Fruit fly (Drosophila melanogaster): ENCODE results near the gene CG15357.

CG15357 gene

DNA sequence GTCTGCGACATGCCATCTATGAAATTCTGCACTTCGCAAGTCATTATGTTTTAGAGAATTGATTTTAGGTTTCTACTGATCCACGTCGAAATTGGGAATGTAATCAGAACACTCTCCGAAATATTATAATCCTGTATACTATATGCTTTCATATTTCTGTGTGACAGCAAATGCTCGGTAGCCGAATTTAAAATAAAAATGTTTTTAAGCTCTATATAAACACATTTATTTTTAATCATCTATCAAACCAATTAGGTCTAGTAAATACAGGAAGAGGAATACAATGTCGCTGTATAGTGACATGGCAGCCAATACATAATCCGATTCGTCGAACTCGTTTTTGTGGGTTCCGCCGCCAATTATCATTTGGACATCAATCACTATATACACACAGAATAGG, at the start of gene CG15357:
Gene CG15357 (minus strand): TSS at position 101 of the 400 bp plus-strand sequence.
- TF ChIP-seq CG17801 (GFP tag; optimal IDR thresholded peaks at IDR 0.05; ENCODE audit: partially characterized antibody), result no peak

DNA sequence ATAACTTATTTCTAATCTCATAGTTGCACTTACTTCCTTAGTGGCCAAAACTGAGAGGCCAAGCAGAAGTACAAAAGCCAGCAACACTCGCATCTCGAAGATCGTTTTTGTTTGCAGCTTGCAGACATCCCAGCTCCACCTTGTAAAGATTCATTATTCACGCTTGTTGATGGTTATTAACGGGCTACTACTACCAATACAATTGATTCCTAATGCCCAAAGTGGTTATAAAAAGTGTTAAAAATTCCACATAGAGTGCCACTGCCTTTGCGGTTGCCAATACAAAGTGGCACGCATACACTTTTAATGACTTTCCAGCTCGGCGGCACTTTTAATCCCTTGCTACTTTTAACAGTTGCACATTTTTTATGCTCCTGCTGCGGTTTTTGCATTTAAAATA, 46.6 kb upstream of the CG15357 start, which contains the start of gene Obp22a:
Gene Obp22a (minus strand): TSS at position 101 of the 400 bp plus-strand sequence.
- no peak for TF ChIP-seq CG17801 (GFP tag; optimal IDR thresholded peaks at IDR 0.05; ENCODE audit: partially characterized antibody)

DNA sequence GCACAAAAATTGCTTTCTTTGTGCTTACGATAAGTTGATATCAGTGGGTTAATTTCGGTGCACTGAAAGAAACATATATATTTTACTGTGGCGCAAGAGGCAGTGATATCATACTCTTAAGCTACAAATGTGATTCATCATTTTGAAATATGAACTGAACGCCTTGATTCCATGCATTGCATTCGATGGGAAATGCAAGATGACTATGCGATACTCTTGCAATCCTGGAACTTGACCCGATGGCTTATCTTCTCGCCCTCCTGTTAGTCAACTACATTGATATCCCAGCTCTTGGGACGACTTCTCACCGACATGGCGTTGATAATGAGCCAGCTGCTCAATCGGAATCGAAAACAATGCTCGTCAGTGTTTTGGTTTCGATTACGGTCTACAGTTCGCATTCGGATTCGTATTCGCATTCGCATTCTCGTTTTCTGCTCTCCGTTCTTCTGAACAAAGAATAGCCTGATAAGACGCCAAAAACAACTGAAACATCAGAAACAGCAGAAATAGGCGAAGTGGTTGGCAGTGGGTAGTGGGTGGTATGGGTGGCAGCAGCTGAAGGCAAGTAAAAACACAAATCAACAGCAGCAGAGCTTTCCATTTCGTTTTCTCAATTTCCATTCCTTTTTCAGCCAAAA, 43.9 kb upstream of the CG15357 start:
- peak; percentile 19 for TF ChIP-seq CG17801 (GFP tag; optimal IDR thresholded peaks at IDR 0.05; ENCODE audit: partially characterized antibody)

DNA sequence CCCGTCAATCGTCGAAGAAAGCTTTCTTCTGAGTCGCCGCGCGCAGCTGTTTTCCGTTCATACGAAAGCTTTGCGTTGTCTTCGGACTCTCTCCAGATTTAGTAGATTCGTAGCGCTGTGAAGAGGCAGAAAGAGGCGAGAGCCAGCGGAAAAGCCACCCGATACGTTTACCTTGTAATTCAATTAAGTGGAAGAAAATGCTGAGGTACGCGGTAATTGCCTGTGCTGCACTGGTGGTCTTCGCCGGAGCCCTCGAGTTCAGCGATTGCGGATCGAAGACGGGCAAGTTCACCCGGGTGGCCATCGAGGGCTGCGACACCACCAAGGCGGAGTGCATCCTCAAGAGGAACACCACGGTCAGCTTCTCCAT, 42.7 kb upstream of the CG15357 start, which contains the start of gene Npc2a:
Gene Npc2a (plus strand): TSS at position 99 of the 370 bp plus-strand sequence.
- TF ChIP-seq CG17801 (GFP tag; optimal IDR thresholded peaks at IDR 0.05; ENCODE audit: partially characterized antibody), result peak; percentile 16

DNA sequence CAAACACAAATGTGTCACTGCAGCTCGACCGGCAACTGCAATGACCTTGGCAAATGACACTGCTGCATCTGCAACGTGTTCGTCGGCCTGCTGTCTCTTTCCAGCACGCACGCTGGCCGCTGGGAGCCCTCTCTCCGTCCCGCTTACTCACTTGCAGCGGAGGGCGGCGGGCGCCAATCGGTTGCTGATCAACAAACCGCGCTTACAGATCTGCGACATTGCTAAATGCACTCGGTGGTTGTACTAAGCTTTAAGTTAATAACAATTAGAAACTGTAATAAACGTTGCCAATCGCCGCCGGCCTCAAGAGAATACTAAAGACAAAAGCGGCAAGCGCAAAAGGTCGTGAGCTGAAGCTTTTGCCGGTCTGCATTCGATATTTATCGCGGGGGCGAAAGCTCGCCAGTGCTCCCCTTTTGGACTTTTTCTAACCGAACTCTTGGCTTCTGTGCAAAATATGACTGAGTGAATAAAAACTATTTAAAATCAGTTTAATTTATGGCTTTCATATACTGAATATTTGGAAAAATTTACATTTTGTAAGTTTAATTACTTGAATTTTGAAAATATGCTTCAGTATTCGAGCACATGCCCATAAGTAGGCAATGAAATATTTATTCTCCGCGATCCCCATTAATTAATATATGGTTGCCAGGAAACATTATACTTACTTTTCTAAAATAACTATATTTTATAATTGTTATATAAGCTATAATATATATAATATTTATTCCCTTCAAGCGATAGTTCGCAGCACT, 42.1 kb upstream of the CG15357 start, which contains the start of gene Got2:
Gene Got2 (minus strand): TSS at position 325 of the 758 bp plus-strand sequence.
- peak; percentile 42 for TF ChIP-seq CG17801 (GFP tag; optimal IDR thresholded peaks at IDR 0.05; ENCODE audit: partially characterized antibody)

DNA sequence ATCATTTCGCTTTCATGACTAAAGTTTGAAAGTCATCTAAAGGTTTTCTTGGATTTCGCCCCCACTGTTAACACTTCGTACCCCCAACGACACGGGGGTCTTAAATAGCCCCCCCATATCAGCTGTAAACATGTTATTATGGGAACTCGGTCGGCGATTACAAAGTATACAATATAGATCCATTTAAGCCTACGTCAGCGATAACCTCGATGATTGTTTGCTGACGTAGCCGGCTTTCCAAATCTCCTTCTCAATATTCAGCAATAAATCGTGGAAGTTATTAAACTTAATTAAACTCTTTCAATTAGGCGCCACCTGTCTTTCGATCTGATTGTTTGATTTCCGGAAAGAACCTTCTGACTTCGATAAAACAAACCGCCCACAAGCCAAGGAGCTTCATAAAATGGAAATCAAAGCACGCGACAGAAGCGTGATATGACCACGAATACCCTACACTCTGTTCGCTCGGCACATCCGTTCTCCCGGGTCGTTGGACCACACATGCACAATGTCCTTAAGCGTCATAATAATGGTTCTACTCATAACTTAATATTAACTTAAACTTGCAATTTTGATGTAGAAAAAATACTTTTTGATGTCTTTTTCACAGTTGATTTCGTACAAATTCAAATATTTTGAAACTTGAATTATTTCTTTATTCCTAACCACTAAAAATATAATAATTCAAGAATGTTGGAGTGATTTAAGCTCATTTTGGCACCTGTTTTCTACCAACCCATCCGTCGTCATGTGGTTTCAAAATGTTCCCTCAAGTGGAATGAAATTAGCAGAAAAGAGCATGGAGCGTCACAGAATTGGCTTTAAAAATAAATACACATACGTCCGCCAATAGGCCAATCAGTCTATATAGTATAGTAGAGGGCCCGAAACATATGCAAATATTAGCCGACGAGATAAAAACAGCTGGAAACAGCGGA, 41.1 kb upstream of the CG15357 start:
- TF ChIP-seq CG17801 (GFP tag; optimal IDR thresholded peaks at IDR 0.05; ENCODE audit: partially characterized antibody), result peak; percentile 18

DNA sequence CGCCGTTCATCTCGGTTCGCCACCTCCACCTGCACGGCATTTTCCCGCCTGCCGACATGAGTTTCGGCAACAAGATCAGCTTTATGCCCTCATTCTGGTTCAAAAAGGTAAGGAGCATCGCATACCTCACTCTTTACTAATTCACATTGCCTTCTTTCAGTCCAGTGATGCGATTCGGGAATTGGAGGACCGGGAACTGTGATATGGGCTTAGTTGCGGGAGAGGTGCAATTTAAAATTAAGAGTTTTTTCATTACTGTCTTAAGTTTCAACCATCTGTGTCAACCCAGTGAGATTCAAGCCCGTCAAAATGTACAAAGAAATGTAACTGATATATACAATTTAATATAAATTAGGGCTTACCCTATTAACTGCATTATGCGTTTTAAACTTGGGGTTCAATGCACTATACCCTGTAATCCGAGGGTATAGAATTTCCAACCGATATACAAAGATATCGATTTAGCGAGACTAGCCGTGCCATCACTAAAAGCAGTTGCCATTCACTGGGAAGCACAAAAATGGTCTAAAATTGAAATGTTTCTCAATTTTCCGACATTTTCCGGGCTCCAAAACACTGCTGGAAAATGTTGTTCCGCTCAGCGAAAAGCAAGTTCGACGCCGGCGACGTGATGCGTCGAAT, 36.3 kb upstream of the CG15357 start, which contains the start of gene CG7289:
Gene CG7289 (plus strand): TSS at position 492 of the 642 bp plus-strand sequence.
- peak; percentile 24 for TF ChIP-seq CG17801 (GFP tag; optimal IDR thresholded peaks at IDR 0.05; ENCODE audit: partially characterized antibody)

DNA sequence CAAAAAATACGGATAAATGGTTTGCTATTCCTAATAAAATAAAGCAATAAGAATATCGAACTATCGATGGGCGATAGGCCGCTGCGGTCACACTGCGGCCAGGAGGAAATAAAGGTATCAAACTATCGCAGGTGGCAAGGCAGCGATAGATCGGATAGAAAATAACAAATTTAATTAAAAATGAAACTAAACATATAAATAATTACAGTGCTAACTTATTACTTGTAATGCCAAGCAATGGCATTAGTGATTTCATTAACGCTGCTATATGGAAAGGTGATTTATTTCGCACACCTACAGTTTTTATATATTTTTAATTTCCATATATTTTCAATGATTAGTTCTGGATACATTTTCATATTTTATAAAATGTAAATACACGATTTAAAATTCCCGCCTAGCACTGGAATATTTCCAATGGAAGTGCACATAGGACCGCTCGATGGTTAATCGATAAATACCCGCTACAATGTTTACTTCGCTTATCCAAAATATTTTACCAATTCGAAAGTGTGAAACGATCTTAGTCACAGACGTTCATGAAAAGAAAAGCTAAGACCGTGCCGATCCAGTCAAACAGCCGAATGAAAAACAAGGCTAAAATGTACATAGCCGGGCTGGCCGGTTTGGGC, 35.3 kb upstream of the CG15357 start, which contains the start of the genes CG15356 and CG15362:
Gene CG15356 (minus strand): TSS at position 48 of the 632 bp plus-strand sequence.
Gene CG15362 (plus strand): TSS at position 469 of the 632 bp plus-strand sequence.
- TF ChIP-seq CG17801 (GFP tag; optimal IDR thresholded peaks at IDR 0.05; ENCODE audit: partially characterized antibody), result peak; percentile 34

DNA sequence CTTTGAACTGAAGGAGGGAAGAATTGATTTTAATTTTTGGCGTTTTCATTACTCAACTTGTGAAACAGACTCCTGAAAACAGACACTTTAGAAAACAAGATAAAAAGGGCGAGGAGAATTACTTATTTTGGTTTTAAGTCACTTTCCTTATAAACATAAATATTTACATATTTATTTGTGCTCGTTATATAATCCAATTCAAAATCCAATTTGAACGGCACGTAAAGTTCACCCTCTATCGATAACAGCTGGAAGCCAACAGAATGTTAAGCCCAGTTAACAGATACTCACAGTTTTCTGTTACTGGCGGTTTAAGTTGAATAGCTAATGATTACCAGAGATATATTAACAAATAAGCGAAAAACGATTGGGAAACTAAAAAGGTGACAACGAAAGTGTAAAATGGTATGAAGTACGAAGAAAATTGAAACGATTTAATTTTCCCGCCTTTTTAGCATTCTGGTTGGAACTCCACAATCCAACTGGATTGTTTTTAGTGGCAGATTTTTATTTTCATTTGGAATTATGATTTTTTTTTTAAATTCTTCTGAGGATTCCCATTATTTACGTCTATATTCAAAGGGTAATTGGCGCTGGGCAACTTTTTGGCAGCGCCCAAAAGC, 33.8 kb upstream of the CG15357 start:
- TF ChIP-seq CG17801 (GFP tag; optimal IDR thresholded peaks at IDR 0.05; ENCODE audit: partially characterized antibody), result no peak

DNA sequence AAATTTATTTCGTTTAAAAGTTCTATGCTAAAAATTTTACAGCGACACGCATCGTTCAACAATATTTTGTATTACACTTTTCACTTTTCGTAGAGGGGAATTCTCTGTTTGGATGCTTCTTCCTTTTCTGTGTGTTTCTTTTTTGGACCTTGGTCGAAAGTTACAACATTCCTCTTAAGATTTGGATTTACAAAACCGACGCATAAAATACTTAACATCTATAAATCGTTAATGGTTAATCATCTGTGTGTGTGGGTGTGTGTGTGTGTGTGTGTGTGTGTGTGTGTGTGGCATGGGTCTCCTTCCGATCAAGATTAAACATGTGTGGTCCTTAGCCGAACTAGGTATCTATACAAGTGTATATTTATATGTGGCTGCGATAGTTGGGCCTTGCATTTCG, 30.0 kb upstream of the CG15357 start:
- no peak for TF ChIP-seq CG17801 (GFP tag; optimal IDR thresholded peaks at IDR 0.05; ENCODE audit: partially characterized antibody)

DNA sequence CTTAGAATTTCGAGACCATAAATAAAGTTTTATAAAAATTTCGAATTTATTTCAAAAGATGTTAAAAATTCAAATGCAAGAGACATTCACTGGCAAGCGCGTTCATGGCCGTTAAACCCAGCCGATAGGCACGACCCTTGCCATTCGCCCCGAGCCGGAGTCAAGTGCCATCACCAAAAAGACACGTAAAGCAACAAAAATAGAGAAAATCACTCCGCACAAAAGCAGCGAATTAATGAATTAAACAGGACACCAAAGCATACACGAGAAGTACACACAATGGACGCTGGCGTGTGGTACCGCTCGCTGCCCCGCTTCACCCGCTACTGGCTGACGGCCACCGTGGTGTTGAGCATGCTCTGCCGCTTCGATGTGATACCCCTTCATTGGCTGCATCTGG, 28.4 kb upstream of the CG15357 start, which contains the start of gene Der-1:
Gene Der-1 (plus strand): TSS at position 1 of the 400 bp plus-strand sequence.
- TF ChIP-seq CG17801 (GFP tag; optimal IDR thresholded peaks at IDR 0.05; ENCODE audit: partially characterized antibody), result no peak

DNA sequence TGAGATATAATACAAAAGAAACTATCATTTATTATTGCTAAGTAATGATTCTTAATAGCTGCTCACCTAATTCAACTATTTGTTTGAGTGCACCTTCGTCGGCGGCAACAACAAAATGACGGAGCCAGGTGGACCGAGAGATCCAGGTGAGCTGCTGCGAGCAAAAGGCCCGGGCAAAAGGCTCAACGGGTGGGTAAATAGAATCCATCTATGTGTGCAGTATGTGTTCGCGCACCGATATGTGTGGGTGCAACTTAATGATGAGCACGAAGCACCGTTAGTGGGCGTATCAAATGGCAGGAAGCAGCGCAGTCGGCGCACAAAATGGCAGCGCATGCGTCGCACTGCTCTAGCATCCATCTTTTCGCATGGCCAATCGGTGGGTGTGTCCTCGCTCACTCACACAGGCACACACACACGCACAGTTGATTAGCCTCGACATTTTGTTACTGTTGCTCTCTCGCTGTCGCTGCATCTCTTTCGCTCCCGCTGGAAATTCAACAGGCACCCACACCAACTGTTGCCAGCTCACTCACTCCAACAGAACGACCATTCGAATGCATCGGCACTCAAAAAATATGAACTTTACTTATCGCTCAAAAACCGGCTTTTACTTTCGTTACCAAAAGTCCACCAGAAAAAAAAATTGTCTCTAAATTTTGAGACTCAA, 27.1 kb upstream of the CG15357 start:
- TF ChIP-seq CG17801 (GFP tag; optimal IDR thresholded peaks at IDR 0.05; ENCODE audit: partially characterized antibody), result no peak
